Fruit fly (Drosophila melanogaster) whole organism, embryonic: ENCODE measurements around the gene ddbt.

Experiments
- Abd-B ChIP-seq: fragments of 200-800 bp; sonication (Bioruptor generic); optimal IDR thresholded peaks from 2 replicates; lab custom pipeline; 2018; ENCODE audit warnings: missing biosample characterization, mild to moderate bottlenecking, missing genetic modification characterization, moderate library complexity
- Aef1 ChIP-seq: fragments of 200-800 bp; sonication (Bioruptor generic); IDR thresholded peaks from 3 replicates; pipeline ENCODE4 v1.3.6; 2022; ENCODE audit warnings: missing biosample characterization, missing genetic modification characterization
- Atf6 ChIP-seq: fragments of 200-800 bp; sonication (Bioruptor generic); IDR thresholded peaks from 2 replicates; pipeline ENCODE4 v1.3.6; 2022; ENCODE audit warnings: missing biosample characterization, missing genetic modification characterization
- Bdp1 ChIP-seq: fragments of 200-800 bp; sonication (Bioruptor generic); optimal IDR thresholded peaks from 3 replicates; lab custom pipeline; 2016; ENCODE audit warnings: missing biosample characterization, missing genetic modification characterization
- Bteb2 ChIP-seq: fragments of 200-800 bp; sonication (Bioruptor generic); optimal IDR thresholded peaks from 2 replicates; lab custom pipeline; 2016; ENCODE audit warnings: missing biosample characterization, missing genetic modification characterization
- CG11695 ChIP-seq: fragments of 200-800 bp; sonication (Bioruptor generic); IDR thresholded peaks from 3 replicates; pipeline ENCODE4 v1.3.6; 2022; ENCODE audit warnings: missing biosample characterization, missing genetic modification characterization
- CG12155 ChIP-seq: fragments of 200-800 bp; sonication (Bioruptor generic); optimal IDR thresholded peaks from 3 replicates; lab custom pipeline; 2016; ENCODE audit warnings: missing biosample characterization, missing genetic modification characterization
- CG13123 ChIP-seq: fragments of 200-800 bp; sonication (Bioruptor generic); optimal IDR thresholded peaks from 2 replicates; lab custom pipeline; 2016; ENCODE audit warnings: missing biosample characterization, missing genetic modification characterization
- CG15011 ChIP-seq: fragments of 200-800 bp; sonication (Bioruptor generic); optimal IDR thresholded peaks from 3 replicates; lab custom pipeline; 2018; ENCODE audit warnings: missing biosample characterization, mild to moderate bottlenecking, missing genetic modification characterization
- CG15601 ChIP-seq: fragments of 200-800 bp; sonication (Bioruptor generic); optimal IDR thresholded peaks from 3 replicates; lab custom pipeline; 2019; ENCODE audit warnings: missing biosample characterization, mild to moderate bottlenecking, missing genetic modification characterization, moderate library complexity
- CG16863 ChIP-seq: fragments of 200-800 bp; sonication (Bioruptor generic); optimal IDR thresholded peaks from 3 replicates; lab custom pipeline; 2016; ENCODE audit warnings: missing biosample characterization, missing genetic modification characterization
- CG17568 ChIP-seq: fragments of 200-800 bp; sonication (Bioruptor generic); optimal IDR thresholded peaks from 2 replicates; lab custom pipeline; 2018; ENCODE audit warnings: missing biosample characterization, mild to moderate bottlenecking, missing genetic modification characterization, moderate library complexity
- CG18599 ChIP-seq: fragments of 200-800 bp; sonication (Bioruptor generic); optimal IDR thresholded peaks from 3 replicates; lab custom pipeline; 2017; ENCODE audit warnings: missing biosample characterization, missing genetic modification characterization, mild to moderate bottlenecking, moderate library complexity, missing genetic modification reagents
- CG3065 ChIP-seq: fragments of 200-800 bp; sonication (Bioruptor generic); optimal IDR thresholded peaks from 2 replicates; lab custom pipeline; 2016; ENCODE audit warnings: missing biosample characterization, missing genetic modification characterization
- CG33557 ChIP-seq: fragments of 200-800 bp; sonication (Bioruptor generic); optimal IDR thresholded peaks from 2 replicates; lab custom pipeline; 2019; ENCODE audit warnings: missing biosample characterization, mild to moderate bottlenecking, missing genetic modification characterization, moderate library complexity
- CG3838 ChIP-seq: fragments of 200-800 bp; sonication (Bioruptor generic); optimal IDR thresholded peaks from 3 replicates; lab custom pipeline; 2016; ENCODE audit warnings: missing biosample characterization, missing genetic modification characterization
- CG9797 ChIP-seq: fragments of 200-800 bp; sonication (Bioruptor generic); optimal IDR thresholded peaks from 3 replicates; lab custom pipeline; 2018; ENCODE audit warnings: missing biosample characterization, mild to moderate bottlenecking, missing genetic modification characterization
- Dp ChIP-seq: fragments of 200-800 bp; sonication (Bioruptor generic); optimal IDR thresholded peaks from 2 replicates; lab custom pipeline; 2018; ENCODE audit warnings: missing biosample characterization, mild to moderate bottlenecking, missing genetic modification characterization, moderate library complexity
- Drgx ChIP-seq: fragments of 200-800 bp; sonication (Bioruptor generic); IDR thresholded peaks from 2 replicates; pipeline ENCODE4 v1.3.6; 2022; ENCODE audit warnings: missing biosample characterization, missing genetic modification characterization
- ERR ChIP-seq: fragments of 200-800 bp; sonication (Bioruptor generic); optimal IDR thresholded peaks from 2 replicates; lab custom pipeline; 2016; ENCODE audit warnings: missing biosample characterization, missing genetic modification characterization
- H2.0 ChIP-seq: fragments of 200-800 bp; sonication (Bioruptor generic); IDR thresholded peaks from 2 replicates; pipeline ENCODE4 v1.3.6; 2022; ENCODE audit warnings: missing biosample characterization, missing genetic modification characterization
- HHEX ChIP-seq: fragments of 200-800 bp; sonication (Bioruptor generic); optimal IDR thresholded peaks from 3 replicates; lab custom pipeline; 2017; ENCODE audit warnings: missing biosample characterization, mild to moderate bottlenecking, missing genetic modification characterization, missing genetic modification reagents
- Hr78 ChIP-seq, 2 experiments: fragments of 200-800 bp in 1 of 2; fragments of >200 bp in 1 of 2; sonication (Bioruptor generic) in 1 of 2; optimal IDR thresholded peaks; 2 replicates each; lab custom pipeline; 2017 to 2019; ENCODE audit warnings: missing biosample characterization in 2 of 2, missing genetic modification characterization in 2 of 2, mild to moderate bottlenecking in 1 of 2, moderate library complexity in 1 of 2
- Lhr ChIP-seq: fragments of 200-800 bp; sonication (Bioruptor generic); optimal IDR thresholded peaks from 3 replicates; lab custom pipeline; 2017; ENCODE audit warnings: mild to moderate bottlenecking, missing biosample characterization, missing genetic modification reagents, missing genetic modification characterization
- Oli ChIP-seq: fragments of 200-800 bp; sonication (Bioruptor generic); optimal IDR thresholded peaks from 2 replicates; lab custom pipeline; 2018; ENCODE audit warnings: missing biosample characterization, mild to moderate bottlenecking, missing genetic modification characterization, moderate library complexity
- Ptx1 ChIP-seq: fragments of 200-800 bp; sonication (Bioruptor generic); IDR thresholded peaks from 2 replicates; pipeline ENCODE4 v1.3.6; 2022; ENCODE audit warnings: missing biosample characterization, missing genetic modification characterization
- Rx ChIP-seq: fragments of 200-800 bp; sonication (Bioruptor generic); IDR thresholded peaks from 2 replicates; pipeline ENCODE4 v1.3.6; 2022; ENCODE audit warnings: missing biosample characterization, missing genetic modification characterization
- Spps ChIP-seq: fragments of 200-800 bp; sonication (Bioruptor generic); optimal IDR thresholded peaks from 2 replicates; lab custom pipeline; 2018; ENCODE audit warnings: missing biosample characterization, mild to moderate bottlenecking, missing genetic modification characterization
- Ssrp ChIP-seq: fragments of 200-800 bp; sonication (Bioruptor generic); optimal IDR thresholded peaks from 2 replicates; lab custom pipeline; 2018; ENCODE audit warnings: missing biosample characterization, mild to moderate bottlenecking, missing genetic modification characterization, moderate library complexity
- Stat92E ChIP-seq, 3 experiments: fragments of >200 bp in 2 of 3; fragments of 200-800 bp in 1 of 3; sonication (Bioruptor generic) in 1 of 3; optimal IDR thresholded peaks; 2 replicates each; lab custom pipeline; 2017 to 2019; ENCODE audit warnings: missing biosample characterization in 3 of 3, missing genetic modification characterization in 3 of 3, mild to moderate bottlenecking in 1 of 3, moderate library complexity in 1 of 3
- Tbp ChIP-seq: fragments of >200 bp; optimal IDR thresholded peaks from 2 replicates; lab custom pipeline; 2018; ENCODE audit warnings: missing biosample characterization, missing genetic modification characterization
- ase ChIP-seq: fragments of 200-800 bp; sonication (Bioruptor generic); IDR thresholded peaks from 3 replicates; pipeline ENCODE4 v1.3.6; 2022; ENCODE audit warnings: missing biosample characterization, missing genetic modification characterization
- az2 ChIP-seq: fragments of 200-800 bp; sonication (Bioruptor generic); optimal IDR thresholded peaks from 3 replicates; lab custom pipeline; 2016; ENCODE audit warnings: missing biosample characterization, missing genetic modification characterization
- bbx ChIP-seq: fragments of 200-800 bp; sonication (Bioruptor generic); IDR thresholded peaks from 2 replicates; pipeline ENCODE4 v1.3.6; 2022; ENCODE audit warnings: missing biosample characterization, missing genetic modification characterization; ENCODE audit not compliant: partially characterized antibody
- cwo ChIP-seq: fragments of 200-800 bp; sonication (Bioruptor generic); optimal IDR thresholded peaks from 3 replicates; lab custom pipeline; 2017; ENCODE audit warnings: missing biosample characterization, missing genetic modification characterization, mild to moderate bottlenecking, moderate library complexity, missing genetic modification reagents
- da ChIP-seq: fragments of 200-800 bp; sonication (Bioruptor generic); optimal IDR thresholded peaks from 2 replicates; lab custom pipeline; 2016; ENCODE audit warnings: missing biosample characterization, missing genetic modification characterization
- danr ChIP-seq: fragments of 200-800 bp; sonication (Bioruptor generic); IDR thresholded peaks from 2 replicates; pipeline ENCODE4 v1.3.6; 2022; ENCODE audit warnings: missing biosample characterization, missing genetic modification characterization
- gem ChIP-seq: fragments of 200-800 bp; sonication (Bioruptor generic); optimal IDR thresholded peaks from 2 replicates; lab custom pipeline; 2019; ENCODE audit warnings: missing biosample characterization, mild to moderate bottlenecking, missing genetic modification characterization, moderate library complexity
- hkb ChIP-seq, 2 experiments: fragments of 200-800 bp in 1 of 2; fragments of >200 bp in 1 of 2; sonication (Bioruptor generic) in 1 of 2; IDR thresholded peaks in 1 of 2; optimal IDR thresholded peaks in 1 of 2; 2 replicates each; pipeline versions ENCODE4 v1.3.6 to Lab custom; 2017 to 2022; ENCODE audit warnings: missing biosample characterization in 1 of 2, missing genetic modification characterization in 1 of 2
- kah ChIP-seq: fragments of 200-800 bp; sonication (Bioruptor generic); optimal IDR thresholded peaks from 2 replicates; lab custom pipeline; 2018; ENCODE audit warnings: missing biosample characterization, mild to moderate bottlenecking, missing genetic modification characterization
- ranshi ChIP-seq: fragments of 200-800 bp; sonication (Bioruptor generic); IDR thresholded peaks from 2 replicates; pipeline ENCODE4 v1.3.6; 2022; ENCODE audit warnings: missing biosample characterization, missing genetic modification characterization
- schlank ChIP-seq: fragments of 200-800 bp; sonication (Bioruptor generic); optimal IDR thresholded peaks from 2 replicates; lab custom pipeline; 2018; ENCODE audit warnings: missing biosample characterization, mild to moderate bottlenecking, missing genetic modification characterization
- sens-2 ChIP-seq: fragments of 200-800 bp; sonication (Bioruptor generic); IDR thresholded peaks from 2 replicates; pipeline ENCODE4 v1.3.6; 2022; ENCODE audit warnings: missing biosample characterization, missing genetic modification characterization
- seq ChIP-seq: fragments of 200-800 bp; sonication (Bioruptor generic); IDR thresholded peaks from 2 replicates; pipeline ENCODE4 v1.3.6; 2022; ENCODE audit warnings: missing biosample characterization, missing genetic modification characterization
- sisA ChIP-seq: fragments of 200-800 bp; sonication (Bioruptor generic); IDR thresholded peaks from 2 replicates; pipeline ENCODE4 v1.3.6; 2022; ENCODE audit warnings: missing biosample characterization, missing genetic modification characterization
- tap ChIP-seq: fragments of 200-800 bp; optimal IDR thresholded peaks from 3 replicates; lab custom pipeline; 2019; ENCODE audit warnings: missing biosample characterization, mild to moderate bottlenecking, missing genetic modification characterization, moderate library complexity
- tio ChIP-seq: fragments of 200-800 bp; sonication (Bioruptor generic); optimal IDR thresholded peaks from 2 replicates; lab custom pipeline; 2017; ENCODE audit warnings: missing biosample characterization, missing genetic modification characterization, inconsistent platforms

The ddbt gene

DNA sequence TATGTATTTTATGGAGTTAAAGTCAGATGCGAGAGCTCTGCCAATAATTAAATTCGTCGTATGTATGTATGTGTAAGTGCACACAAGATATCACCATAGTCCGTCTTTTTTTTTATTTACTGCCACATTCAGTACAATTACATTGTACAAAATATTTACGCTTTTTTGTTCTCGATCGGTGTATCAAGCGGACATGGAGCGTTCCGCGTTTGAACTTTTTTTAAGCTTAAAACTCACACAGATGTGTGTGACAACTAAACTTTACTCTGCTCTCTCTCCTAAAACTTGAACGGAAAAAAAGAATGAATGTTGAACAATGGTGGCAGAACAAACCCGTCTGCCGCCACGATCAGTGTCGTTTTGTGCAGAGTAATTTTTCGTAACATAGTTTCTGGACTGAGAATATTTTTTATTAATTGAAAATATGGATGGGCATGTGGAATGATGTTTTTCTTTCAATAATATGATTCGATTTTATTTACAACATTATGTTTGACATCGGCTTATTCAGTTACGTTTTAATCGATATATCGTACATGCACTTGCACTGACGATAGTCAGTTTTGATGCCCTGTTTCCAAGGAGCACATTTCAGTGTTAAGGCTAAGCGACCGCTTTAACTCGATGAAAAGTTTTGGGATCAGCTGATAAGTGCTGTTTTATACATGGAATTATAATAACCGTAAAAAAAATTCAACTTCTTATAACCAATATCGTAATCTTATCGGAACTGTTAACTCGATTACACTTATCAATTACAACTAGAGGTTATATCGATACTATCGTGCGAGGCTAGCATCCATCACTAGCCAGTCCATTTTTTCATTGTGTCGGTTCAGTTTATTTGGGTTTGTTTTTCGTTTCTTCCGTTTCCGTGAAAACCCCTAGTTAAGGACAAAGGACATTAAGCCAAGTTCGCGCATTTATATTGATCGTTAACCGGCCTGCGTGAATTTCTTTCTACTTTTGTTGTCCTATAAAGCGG lies 30.1 kb downstream of the ddbt start, which contains the start of gene mth (continued):
- TF ChIP-seq Lhr (GFP tag; lab: Kevin White, UChicago) (peak; percentile 38), da (GFP tag; lab: Kevin White, UChicago) (no peak), CG17568 (GFP tag; lab: Kevin White, UChicago) (no peak), hkb (optimal IDR thresholded peaks at IDR 0.05; lab: Kevin White, UChicago) (no peak), hkb (GFP tag; IDR thresholded peaks at IDR 0.05; lab: Robert Waterston, UW) (no peak), ranshi (GFP tag; lab: Robert Waterston, UW) (0 out of 2 replicates have a peak, but pooled peaks have one; percentile 15), Tbp (peak; percentile 40), Aef1 (no peak; the same call in 2 of the 3 replicates), Rx (GFP tag; lab: Robert Waterston, UW) (no peak), HHEX (no peak), tap (tag; lab: Kevin White, UChicago) (no peak), CG9797 (GFP tag; lab: Kevin White, UChicago) (peak; percentile 54), CG33557 (GFP tag; lab: Kevin White, UChicago) (peak; percentile 51), Atf6 (GFP tag; lab: Robert Waterston, UW) (no peak; the same call in 1 of the 2 replicates), sisA (peak; percentile 44), CG12155 (GFP tag; lab: Kevin White, UChicago) (peak; percentile 25), CG16863 (GFP tag; lab: Kevin White, UChicago) (no peak), CG11695 (no peak), seq (no peak), H2.0 (GFP tag; lab: Robert Waterston, UW) (no peak), Ptx1 (GFP tag; lab: Robert Waterston, UW) (peak; percentile 49), Drgx (GFP tag; lab: Robert Waterston, UW) (no peak), CG3838 (GFP tag; lab: Kevin White, UChicago) (no peak), CG3065 (GFP tag; lab: Kevin White, UChicago) (no peak), bbx (peak; percentile 94), gem (tag; lab: Kevin White, UChicago) (peak; percentile 63), tio (no peak), Dp (GFP tag; lab: Kevin White, UChicago) (peak; percentile 33), Stat92E (GFP tag; optimal IDR thresholded peaks at IDR 0.05; lab: Kevin White, UChicago) (peak in 1 of 3 experiments; percentile 22), az2 (peak; percentile 42), Spps (tag; lab: Kevin White, UChicago) (no peak), Bdp1 (GFP tag; lab: Kevin White, UChicago) (peak; percentile 29), ase (GFP tag; lab: Robert Waterston, UW) (0 out of 3 replicates have a peak, but pooled peaks have one; percentile 36), CG13123 (peak; percentile 5), Bteb2 (GFP tag; lab: Kevin White, UChicago) (no peak), cwo (GFP tag; lab: Kevin White, UChicago) (no peak), Abd-B (GFP tag; lab: Kevin White, UChicago) (peak; percentile 60), Oli (tag; lab: Kevin White, UChicago) (peak; percentile 3), sens-2 (no peak), ERR (GFP tag; lab: Kevin White, UChicago) (peak; percentile 26), CG15601 (peak; percentile 67), schlank (tag; lab: Kevin White, UChicago) (no peak), danr (GFP tag; lab: Robert Waterston, UW) (no peak), Hr78 (GFP tag; optimal IDR thresholded peaks at IDR 0.05; lab: Kevin White, UChicago) (no peak), Ssrp (peak; percentile 3), CG18599 (peak; percentile 4), kah (GFP tag; lab: Kevin White, UChicago) (no peak), CG15011 (GFP tag; lab: Kevin White, UChicago) (peak; percentile 16)
